Worm (Caenorhabditis elegans) whole organism, L1 larva: ENCODE data around the gene K04C2.5.

Source experiments
- C04F5.9 ChIP-seq: sonication (generic microtip); optimal IDR thresholded peaks from 2 replicates; lab custom pipeline; 2016; ENCODE audit warnings: missing genetic modification characterization, missing compliant biosample characterization
- F16B12.6 ChIP-seq: fragments of 150-350 bp; optimal IDR thresholded peaks from 2 replicates; lab custom pipeline; 2014; ENCODE audit warnings: missing biosample characterization, missing genetic modification characterization
- Y116A8C.19 ChIP-seq: sonication (generic microtip); optimal IDR thresholded peaks from 2 replicates; lab custom pipeline; 2016; ENCODE audit warnings: missing compliant biosample characterization, missing genetic modification characterization, borderline replicate concordance
- alr-1 ChIP-seq: fragments of 200-800 bp; sonication (Bioruptor generic); optimal IDR thresholded peaks from 2 replicates; lab custom pipeline; 2018; ENCODE audit warnings: borderline replicate concordance, mild to moderate bottlenecking, missing genetic modification characterization, missing compliant biosample characterization
- ama-1 ChIP-seq: fragments of 150-350 bp; optimal IDR thresholded peaks from 2 replicates; lab custom pipeline; 2014
- blmp-1 ChIP-seq: fragments of 150-350 bp; optimal IDR thresholded peaks from 2 replicates; lab custom pipeline; 2014; ENCODE audit warnings: missing biosample characterization, missing genetic modification characterization
- ceh-8 ChIP-seq: fragments of 200-800 bp; sonication (Bioruptor generic); optimal IDR thresholded peaks from 2 replicates; lab custom pipeline; 2018; ENCODE audit warnings: mild to moderate bottlenecking, missing genetic modification characterization, moderate library complexity, missing compliant biosample characterization
- ceh-82 ChIP-seq, 3 experiments: fragments of 150-350 bp in 1 of 3; sonication (generic microtip) in 2 of 3; optimal IDR thresholded peaks; 2 replicates each; lab custom pipeline; 2014 to 2017; ENCODE audit warnings: missing biosample characterization in 3 of 3, missing genetic modification characterization in 3 of 3
- ceh-88 ChIP-seq: fragments of 200-800 bp; sonication (Bioruptor generic); IDR thresholded peaks from 2 replicates; pipeline ENCODE4 v1.3.6; 2022; ENCODE audit warnings: missing genetic modification characterization, missing compliant biosample characterization
- ceh-90 ChIP-seq: sonication (generic microtip); optimal IDR thresholded peaks from 2 replicates; lab custom pipeline; 2016; ENCODE audit warnings: missing genetic modification characterization, missing compliant biosample characterization
- ces-1 ChIP-seq: fragments of 150-350 bp; optimal IDR thresholded peaks from 2 replicates; lab custom pipeline; 2014; ENCODE audit warnings: missing biosample characterization, missing genetic modification reagents, missing genetic modification characterization
- dpl-1 ChIP-seq, 3 experiments: fragments of 150-350 bp in 2 of 3; sonication (generic microtip) in 1 of 3; optimal IDR thresholded peaks; 2 replicates each; lab custom pipeline; 2014 to 2017; ENCODE audit warnings: missing biosample characterization in 3 of 3, missing genetic modification characterization in 3 of 3, missing genetic modification reagents in 3 of 3
- dsc-1 ChIP-seq: sonication (generic microtip); optimal IDR thresholded peaks from 2 replicates; lab custom pipeline; 2016; ENCODE audit warnings: mild to moderate bottlenecking, missing genetic modification characterization, missing compliant biosample characterization
- egl-13 ChIP-seq: sonication (generic microtip); optimal IDR thresholded peaks from 2 replicates; lab custom pipeline; 2016; ENCODE audit warnings: missing genotype, missing genetic modification reagents, missing genetic modification characterization, missing compliant biosample characterization
- egl-27 ChIP-seq, 2 experiments: fragments of 150-350 bp in 1 of 2; sonication (generic microtip); optimal IDR thresholded peaks; 3 replicates each; lab custom pipeline; 2017 to 2018; ENCODE audit warnings: missing biosample characterization in 2 of 2, missing genetic modification characterization in 2 of 2, missing genetic modification reagents in 2 of 2
- ets-5 ChIP-seq: fragments of 200-800 bp; sonication (Bioruptor generic); IDR thresholded peaks from 2 replicates; pipeline ENCODE4 v1.3.6; 2022; ENCODE audit warnings: missing genetic modification characterization, missing compliant biosample characterization
- fkh-4 ChIP-seq: sonication (generic microtip); optimal IDR thresholded peaks from 2 replicates; lab custom pipeline; 2016; ENCODE audit warnings: missing compliant biosample characterization, missing genetic modification characterization, borderline replicate concordance
- fkh-8 ChIP-seq: sonication (generic microtip); optimal IDR thresholded peaks from 2 replicates; lab custom pipeline; 2016; ENCODE audit warnings: mild to moderate bottlenecking, missing genetic modification characterization, missing compliant biosample characterization
- fos-1 ChIP-seq: fragments of 150-350 bp; optimal IDR thresholded peaks from 2 replicates; lab custom pipeline; 2014; ENCODE audit warnings: missing biosample characterization, missing genetic modification characterization
- hlh-4 ChIP-seq: sonication (generic microtip); optimal IDR thresholded peaks from 2 replicates; lab custom pipeline; 2016; ENCODE audit warnings: mild to moderate bottlenecking, missing genetic modification characterization, missing compliant biosample characterization
- hpl-2 ChIP-seq: fragments of 150-350 bp; optimal IDR thresholded peaks from 2 replicates; lab custom pipeline; 2014; ENCODE audit warnings: missing biosample characterization, missing genetic modification reagents, missing genetic modification characterization
- irx-1 ChIP-seq: sonication (generic microtip); optimal IDR thresholded peaks from 2 replicates; lab custom pipeline; 2016; ENCODE audit warnings: missing genetic modification characterization, missing compliant biosample characterization
- jun-1 ChIP-seq: fragments of 150-350 bp; optimal IDR thresholded peaks from 2 replicates; lab custom pipeline; 2014; ENCODE audit warnings: missing biosample characterization, missing genetic modification reagents, missing genetic modification characterization
- lin-13 ChIP-seq: fragments of 150-350 bp; optimal IDR thresholded peaks from 2 replicates; lab custom pipeline; 2014; ENCODE audit warnings: missing biosample characterization, missing genetic modification reagents, missing genetic modification characterization
- lin-14 ChIP-seq: fragments of 200-800 bp; sonication (Bioruptor generic); optimal IDR thresholded peaks from 2 replicates; lab custom pipeline; 2018; ENCODE audit warnings: mild to moderate bottlenecking, missing genetic modification characterization, moderate library complexity, missing compliant biosample characterization
- lir-3 ChIP-seq: sonication (generic microtip); optimal IDR thresholded peaks from 2 replicates; lab custom pipeline; 2016; ENCODE audit warnings: mild to moderate bottlenecking, missing genetic modification characterization, moderate library complexity, missing compliant biosample characterization; ENCODE audit not compliant: poor library complexity
- lsy-2 ChIP-seq, 2 experiments: fragments of 150-350 bp; optimal IDR thresholded peaks; 2 replicates each; lab custom pipeline; 2014; ENCODE audit warnings: missing biosample characterization in 2 of 2, missing genetic modification characterization in 2 of 2
- mef-2 ChIP-seq: fragments of 150-350 bp; optimal IDR thresholded peaks from 2 replicates; lab custom pipeline; 2014; ENCODE audit warnings: missing biosample characterization, missing genetic modification characterization
- mep-1 ChIP-seq: fragments of 150-350 bp; optimal IDR thresholded peaks from 2 replicates; lab custom pipeline; 2014; ENCODE audit warnings: missing biosample characterization, missing genetic modification characterization
- nhr-11 ChIP-seq: fragments of 150-350 bp; optimal IDR thresholded peaks from 2 replicates; lab custom pipeline; 2014; ENCODE audit warnings: missing biosample characterization, missing genetic modification characterization
- nhr-47 ChIP-seq: sonication (generic microtip); optimal IDR thresholded peaks from 2 replicates; lab custom pipeline; 2016; ENCODE audit warnings: mild to moderate bottlenecking, missing genetic modification characterization, moderate library complexity, missing compliant biosample characterization
- nhr-76 ChIP-seq: sonication (generic microtip); optimal IDR thresholded peaks from 2 replicates; lab custom pipeline; 2017; ENCODE audit warnings: missing biosample characterization, missing genetic modification characterization
- nhr-77 ChIP-seq: fragments of 150-350 bp; optimal IDR thresholded peaks from 2 replicates; lab custom pipeline; 2014; ENCODE audit warnings: missing biosample characterization, missing genetic modification characterization
- nhr-84 ChIP-seq: sonication (generic microtip); optimal IDR thresholded peaks from 2 replicates; lab custom pipeline; 2017; ENCODE audit warnings: missing biosample characterization, missing genetic modification characterization
- nhr-85 ChIP-seq: sonication (generic microtip); peaks from one replicate; lab custom pipeline; 2016; ENCODE audit warnings: missing genetic modification characterization, inconsistent platforms, missing compliant biosample characterization
- nhr-90 ChIP-seq: sonication (generic microtip); optimal IDR thresholded peaks from 2 replicates; lab custom pipeline; 2016; ENCODE audit warnings: mild to moderate bottlenecking, missing genetic modification characterization, missing compliant biosample characterization; ENCODE audit not compliant: poor library complexity
- pag-3 ChIP-seq: sonication (generic microtip); optimal IDR thresholded peaks from 2 replicates; lab custom pipeline; 2017; ENCODE audit warnings: missing genetic modification characterization, mild to moderate bottlenecking, missing compliant biosample characterization, antibody characterized with exemption, borderline replicate concordance; ENCODE audit not compliant: insufficient read depth
- pqm-1 ChIP-seq: sonication (generic microtip); optimal IDR thresholded peaks from 3 replicates; lab custom pipeline; 2017; ENCODE audit warnings: missing biosample characterization, missing genetic modification characterization
- skn-1 ChIP-seq: fragments of 150-350 bp; optimal IDR thresholded peaks from 2 replicates; lab custom pipeline; 2014; ENCODE audit warnings: missing biosample characterization, missing genetic modification characterization
- snpc-4 ChIP-seq: fragments of 150-350 bp; optimal IDR thresholded peaks from 2 replicates; lab custom pipeline; 2014; ENCODE audit warnings: missing biosample characterization, missing genetic modification characterization
- sox-4 ChIP-seq: sonication (generic microtip); optimal IDR thresholded peaks from 2 replicates; lab custom pipeline; 2016; ENCODE audit warnings: missing genetic modification characterization, missing compliant biosample characterization
- sptf-1 ChIP-seq: fragments of 150-350 bp; optimal IDR thresholded peaks from 2 replicates; lab custom pipeline; 2014; ENCODE audit warnings: missing biosample characterization, missing genetic modification characterization
- tlp-1 ChIP-seq: fragments of 150-350 bp; optimal IDR thresholded peaks from 2 replicates; lab custom pipeline; 2014; ENCODE audit warnings: missing biosample characterization, missing genetic modification characterization
- unc-62 ChIP-seq: fragments of 150-350 bp; optimal IDR thresholded peaks from 2 replicates; lab custom pipeline; 2014; ENCODE audit warnings: missing biosample characterization, missing genetic modification reagents, missing genetic modification characterization
- unc-86 ChIP-seq: sonication (generic microtip); optimal IDR thresholded peaks from 2 replicates; lab custom pipeline; 2016; ENCODE audit warnings: missing genetic modification characterization, missing compliant biosample characterization
- vab-15 ChIP-seq: sonication (generic microtip); optimal IDR thresholded peaks from 2 replicates; lab custom pipeline; 2017; ENCODE audit warnings: missing genotype, mild to moderate bottlenecking, missing genetic modification characterization, missing compliant biosample characterization
- xbp-1 ChIP-seq: sonication (generic microtip); optimal IDR thresholded peaks from 2 replicates; lab custom pipeline; 2016; ENCODE audit warnings: missing genetic modification characterization, missing compliant biosample characterization
- zip-4 ChIP-seq: fragments of 200-800 bp; sonication (Bioruptor generic); optimal IDR thresholded peaks from 2 replicates; lab custom pipeline; 2018; ENCODE audit warnings: mild to moderate bottlenecking, missing genetic modification characterization, moderate library complexity, missing compliant biosample characterization
- ztf-4 ChIP-seq: fragments of 150-350 bp; optimal IDR thresholded peaks from 2 replicates; lab custom pipeline; 2014; ENCODE audit warnings: missing biosample characterization, missing genetic modification characterization

K04C2.5 gene

ce11 chrIII:6897587-6898064, 6.2 kb upstream of the K04C2.5 start, which contains the start of gene T07E3.4 (continued):
- TF ChIP-seq nhr-85 (peak; percentile 99), jun-1 (tag; lab: Kevin White, UChicago) (peak; percentile 77), hpl-2 (GFP tag; lab: Kevin White, UChicago) (no peak), lin-14 (GFP tag; lab: Kevin White, UChicago) (peak; percentile 95), sox-4 (tag; lab: Kevin White, UChicago) (no peak), nhr-90 (tag; lab: Kevin White, UChicago) (peak; percentile 84), ceh-88 (GFP tag; lab: Robert Waterston, UW) (no peak), unc-86 (tag; lab: Kevin White, UChicago) (no peak), vab-15 (tag; lab: Kevin White, UChicago) (no peak), zip-4 (no peak), blmp-1 (tag; lab: Kevin White, UChicago) (peak; percentile 82), C04F5.9 (tag; lab: Kevin White, UChicago) (peak; percentile 69), lsy-2 (tag; optimal IDR thresholded peaks at IDR 0.05; lab: Kevin White, UChicago) (peak; percentile 82 to 88)

DNA sequence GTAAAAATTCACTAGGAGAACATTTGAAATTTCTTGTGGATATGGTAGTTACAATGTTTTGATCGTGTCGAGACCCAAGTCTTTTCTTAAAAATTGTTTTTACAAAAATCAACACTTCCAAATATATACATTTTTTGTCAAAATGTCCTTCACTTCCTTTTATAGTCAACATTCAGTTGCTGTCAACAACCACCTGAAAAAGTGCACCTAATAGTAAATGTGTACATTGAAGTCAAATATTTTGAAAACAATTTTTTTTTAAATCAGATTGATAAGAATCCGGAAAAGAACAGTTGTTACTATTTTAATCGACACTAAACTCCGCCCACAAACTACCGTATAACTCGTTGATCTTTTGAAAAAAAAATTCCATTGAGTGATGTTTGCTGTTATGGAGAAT, 4.2 kb upstream of the K04C2.5 start:
- TF ChIP-seq nhr-84 (tag; lab: Kevin White, UChicago) (no peak), mep-1 (tag; lab: Kevin White, UChicago) (no peak), ets-5 (GFP tag; lab: Robert Waterston, UW) (no peak), lir-3 (tag; lab: Kevin White, UChicago) (no peak), sox-4 (tag; lab: Kevin White, UChicago) (no peak), ztf-4 (tag; lab: Kevin White, UChicago) (no peak), ceh-8 (no peak), pqm-1 (tag; lab: Kevin White, UChicago) (no peak), pag-3 (tag; lab: Kevin White, UChicago) (no peak), fkh-4 (tag; lab: Kevin White, UChicago) (no peak), alr-1 (tag; lab: Kevin White, UChicago) (no peak), nhr-85 (no peak), tlp-1 (tag; lab: Kevin White, UChicago) (no peak)

DNA sequence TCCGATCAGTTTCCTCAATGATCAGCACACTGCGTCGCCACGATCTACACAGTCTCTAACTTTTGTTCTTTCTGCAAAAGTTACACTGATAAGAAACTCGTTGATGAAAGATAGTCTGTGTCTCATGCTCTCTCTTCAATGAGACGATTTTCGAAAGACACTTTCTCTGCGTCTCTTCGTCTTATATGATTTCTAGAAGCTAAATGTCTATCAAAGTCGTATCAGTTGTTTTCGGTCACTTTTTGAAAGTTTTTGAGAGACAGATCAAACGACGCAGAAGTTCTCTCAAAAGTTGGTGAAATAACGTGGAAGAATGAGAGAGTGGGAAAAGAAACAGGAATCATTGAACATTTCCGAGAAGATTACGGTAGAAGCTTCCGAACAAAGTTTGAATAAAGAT, 3.7 kb upstream of the K04C2.5 start:
- no peak for TF ChIP-seq unc-62 (GFP tag; lab: Kevin White, UChicago)
- TF ChIP-seq dsc-1, result no peak
- TF ChIP-seq snpc-4 (tag; lab: Kevin White, UChicago), result no peak
- no peak for TF ChIP-seq mef-2 (tag; lab: Kevin White, UChicago)
- no peak for TF ChIP-seq F16B12.6
- no peak for TF ChIP-seq Y116A8C.19 (tag; lab: Kevin White, UChicago)
- TF ChIP-seq nhr-77 (tag; lab: Kevin White, UChicago), result peak; percentile 49
- TF ChIP-seq nhr-11 (tag; lab: Kevin White, UChicago), result peak; percentile 4
- TF ChIP-seq dpl-1 (GFP tag; optimal IDR thresholded peaks at IDR 0.05; lab: Kevin White, UChicago), result peak in 2 of 3 experiments; percentile 24 to 63
- peak; percentile 14 for TF ChIP-seq xbp-1 (tag; lab: Kevin White, UChicago)
- TF ChIP-seq sptf-1 (tag; lab: Kevin White, UChicago), result no peak
- no peak for TF ChIP-seq egl-13
- no peak for TF ChIP-seq nhr-84 (tag; lab: Kevin White, UChicago)
- TF ChIP-seq lir-3 (tag; lab: Kevin White, UChicago), result peak; percentile 55
- TF ChIP-seq nhr-47 (tag; lab: Kevin White, UChicago), result peak; percentile 58
- TF ChIP-seq hlh-4 (tag; lab: Kevin White, UChicago), result no peak
- peak; percentile 53 for TF ChIP-seq nhr-90 (tag; lab: Kevin White, UChicago)
- TF ChIP-seq ama-1, result no peak
- TF ChIP-seq C04F5.9 (tag; lab: Kevin White, UChicago), result no peak
- no peak for TF ChIP-seq nhr-76
- no peak for TF ChIP-seq ces-1 (GFP tag; lab: Kevin White, UChicago)
- no peak for TF ChIP-seq egl-27 (tag; optimal IDR thresholded peaks at IDR 0.05; lab: Kevin White, UChicago)
- TF ChIP-seq fkh-8 (tag; lab: Kevin White, UChicago), result no peak
- TF ChIP-seq lin-13 (GFP tag; lab: Kevin White, UChicago), result peak; percentile 18
- peak in 2 of 3 experiments; percentile 10 to 11 for TF ChIP-seq ceh-82 (tag; optimal IDR thresholded peaks at IDR 0.05; lab: Kevin White, UChicago)
- no peak for TF ChIP-seq unc-86 (tag; lab: Kevin White, UChicago)
- no peak for TF ChIP-seq sox-4 (tag; lab: Kevin White, UChicago)
- TF ChIP-seq skn-1 (tag; lab: Kevin White, UChicago), result peak; percentile 29
- TF ChIP-seq fos-1, result peak; percentile 79
- TF ChIP-seq ets-5 (GFP tag; lab: Robert Waterston, UW), result no peak
- no peak for TF ChIP-seq irx-1
- no peak for TF ChIP-seq ceh-90 (tag; lab: Kevin White, UChicago)
